Worm (Caenorhabditis elegans) whole organism, young adult: ENCODE measurements around the gene Y39C12A.9.

Experiments
- B0019.2 ChIP-seq: fragments of 200-800 bp; sonication (Bioruptor generic); conservative IDR thresholded peaks from 2 replicates; pipeline ENCODE4 v1.3.6; 2022; ENCODE audit warnings: missing genetic modification reagents, missing genetic modification characterization, missing compliant biosample characterization
- B0261.1 ChIP-seq: sonication (generic microtip); optimal IDR thresholded peaks from 2 replicates; lab custom pipeline; 2016; ENCODE audit warnings: mild to moderate bottlenecking, missing genetic modification characterization, moderate library complexity, missing compliant biosample characterization
- B0336.3 ChIP-seq: fragments of 200-800 bp; sonication (Bioruptor generic); IDR thresholded peaks from 2 replicates; pipeline ENCODE4 v1.3.6; 2022; ENCODE audit warnings: missing genetic modification characterization, missing compliant biosample characterization
- F22D6.2 ChIP-seq: sonication (generic microtip); optimal IDR thresholded peaks from 2 replicates; lab custom pipeline; 2016; ENCODE audit warnings: mild to moderate bottlenecking, missing genetic modification characterization, missing compliant biosample characterization
- F37B4.10 ChIP-seq: fragments of 200-800 bp; sonication (Bioruptor generic); IDR thresholded peaks from 2 replicates; pipeline ENCODE4 v1.3.6; 2022; ENCODE audit warnings: missing genetic modification characterization, missing compliant biosample characterization
- F57C9.4 ChIP-seq: sonication (generic microtip); optimal IDR thresholded peaks from 2 replicates; lab custom pipeline; 2017; ENCODE audit warnings: mild to moderate bottlenecking, missing genetic modification characterization, missing compliant biosample characterization
- K11D2.4 ChIP-seq: fragments of 200-800 bp; sonication (Bioruptor generic); IDR thresholded peaks from 2 replicates; pipeline ENCODE4 v1.3.6; 2022; ENCODE audit warnings: missing genetic modification reagents, missing genetic modification characterization, missing compliant biosample characterization
- K12H6.12 ChIP-seq: fragments of 200-800 bp; sonication (Bioruptor generic); optimal IDR thresholded peaks from 2 replicates; lab custom pipeline; 2018; ENCODE audit warnings: mild to moderate bottlenecking, missing genetic modification characterization, missing compliant biosample characterization
- T26A5.8 ChIP-seq: sonication (generic microtip); optimal IDR thresholded peaks from 2 replicates; lab custom pipeline; 2016; ENCODE audit warnings: missing genetic modification characterization, missing compliant biosample characterization
- Y53F4B.3 ChIP-seq: fragments of 200-800 bp; sonication (Bioruptor generic); IDR thresholded peaks from 2 replicates; pipeline ENCODE4 v1.3.6; 2022; ENCODE audit warnings: missing genetic modification reagents, missing genetic modification characterization, missing compliant biosample characterization
- Y67H2A.10 ChIP-seq: fragments of 200-800 bp; sonication (Bioruptor generic); conservative IDR thresholded peaks from 2 replicates; pipeline ENCODE4 v1.3.6; 2022; ENCODE audit warnings: missing genetic modification reagents, missing genetic modification characterization, missing compliant biosample characterization
- ama-1 ChIP-seq, 3 experiments: fragments of 150-350 bp in 1 of 3; sonication (generic microtip) in 2 of 3; optimal IDR thresholded peaks; 2 replicates each; lab custom pipeline; 2014 to 2018; ENCODE audit warnings: missing biosample characterization in 2 of 3, missing genetic modification characterization in 2 of 3, missing genetic modification reagents in 2 of 3
- aptf-2 ChIP-seq: fragments of 200-800 bp; sonication (Bioruptor generic); conservative IDR thresholded peaks from 2 replicates; pipeline ENCODE4 v1.3.6; 2022; ENCODE audit warnings: missing genetic modification reagents, missing genetic modification characterization, missing compliant biosample characterization
- aptf-3 ChIP-seq: fragments of 200-800 bp; sonication (Bioruptor generic); IDR thresholded peaks from 2 replicates; pipeline ENCODE4 v1.3.6; 2022; ENCODE audit warnings: missing genetic modification characterization, missing compliant biosample characterization
- atf-7 ChIP-seq: sonication (generic microtip); optimal IDR thresholded peaks from 2 replicates; lab custom pipeline; 2017; ENCODE audit warnings: mild to moderate bottlenecking, missing genetic modification characterization, missing compliant biosample characterization
- attf-5 ChIP-seq: fragments of 200-800 bp; sonication (Bioruptor generic); optimal IDR thresholded peaks from 2 replicates; lab custom pipeline; 2018; ENCODE audit warnings: mild to moderate bottlenecking, missing genetic modification characterization, missing compliant biosample characterization
- ceh-100 ChIP-seq: fragments of 200-800 bp; sonication (Bioruptor generic); IDR thresholded peaks from 2 replicates; pipeline ENCODE4 v1.3.6; 2022; ENCODE audit warnings: missing genetic modification reagents, missing genetic modification characterization, missing compliant biosample characterization
- chd-7 ChIP-seq: sonication (generic microtip); optimal IDR thresholded peaks from 2 replicates; lab custom pipeline; 2016; ENCODE audit warnings: mild to moderate bottlenecking, missing genetic modification characterization, moderate library complexity, missing compliant biosample characterization
- die-1 ChIP-seq: sonication (generic microtip); optimal IDR thresholded peaks from 2 replicates; lab custom pipeline; 2016; ENCODE audit warnings: missing genotype, mild to moderate bottlenecking, missing genetic modification characterization, missing compliant biosample characterization
- dpff-1 ChIP-seq: sonication (generic microtip); optimal IDR thresholded peaks from 2 replicates; lab custom pipeline; 2017; ENCODE audit warnings: mild to moderate bottlenecking, missing genetic modification characterization, missing compliant biosample characterization
- him-1 ChIP-seq: sonication (generic microtip); optimal IDR thresholded peaks from 2 replicates; lab custom pipeline; 2016; ENCODE audit warnings: missing genotype, missing genetic modification reagents, missing genetic modification characterization, missing compliant biosample characterization
- hmg-20 ChIP-seq: fragments of 200-800 bp; sonication (Bioruptor generic); IDR thresholded peaks from 2 replicates; pipeline ENCODE4 v1.3.6; 2022; ENCODE audit warnings: missing genetic modification reagents, missing genetic modification characterization, missing compliant biosample characterization
- lin-35 ChIP-seq, 3 experiments: fragments of 150-350 bp in 2 of 3; sonication (generic microtip) in 1 of 3; optimal IDR thresholded peaks; 2 replicates each; lab custom pipeline; 2014 to 2018; ENCODE audit warnings: missing biosample characterization in 3 of 3, missing genetic modification characterization in 3 of 3, missing genetic modification reagents in 3 of 3
- nhr-27 ChIP-seq: fragments of 200-800 bp; sonication (Bioruptor generic); optimal IDR thresholded peaks from 2 replicates; lab custom pipeline; 2018; ENCODE audit warnings: mild to moderate bottlenecking, missing genetic modification characterization, moderate library complexity, missing compliant biosample characterization
- nhr-90 ChIP-seq: sonication (generic microtip); optimal IDR thresholded peaks from 2 replicates; lab custom pipeline; 2016; ENCODE audit warnings: missing genotype, mild to moderate bottlenecking, missing genetic modification characterization, missing compliant biosample characterization
- pbrm-1 ChIP-seq: fragments of 200-800 bp; sonication (Bioruptor generic); IDR thresholded peaks from 2 replicates; pipeline ENCODE4 v1.3.6; 2022; ENCODE audit warnings: missing genetic modification reagents, missing genetic modification characterization, missing compliant biosample characterization
- pha-4 ChIP-seq: fragments of 150-350 bp; sonication (generic microtip); optimal IDR thresholded peaks from 2 replicates; lab custom pipeline; 2014; ENCODE audit warnings: missing biosample characterization, missing genetic modification reagents, missing genetic modification characterization
- rcor-1 ChIP-seq: fragments of 200-800 bp; sonication (Bioruptor generic); IDR thresholded peaks from 2 replicates; pipeline ENCODE4 v1.3.6; 2022; ENCODE audit warnings: missing genetic modification reagents, missing genetic modification characterization, missing compliant biosample characterization
- rec-8 ChIP-seq, 2 experiments: sonication (generic microtip); optimal IDR thresholded peaks; 2 replicates each; lab custom pipeline; 2016; ENCODE audit warnings: mild to moderate bottlenecking in 2 of 2, missing genetic modification characterization in 2 of 2, missing genetic modification reagents in 2 of 2, missing genotype in 2 of 2, missing biosample characterization in 1 of 2, missing compliant biosample characterization in 1 of 2, moderate library complexity in 1 of 2
- repo-1 ChIP-seq: sonication (generic microtip); optimal IDR thresholded peaks from 2 replicates; lab custom pipeline; 2017; ENCODE audit warnings: mild to moderate bottlenecking, missing genetic modification characterization, missing compliant biosample characterization
- snpc-1.1 ChIP-seq: sonication (generic microtip); optimal IDR thresholded peaks from 2 replicates; lab custom pipeline; 2017; ENCODE audit warnings: missing genetic modification characterization, mild to moderate bottlenecking, missing compliant biosample characterization, antibody characterized with exemption, moderate library complexity, missing genotype, missing genetic modification reagents; ENCODE audit not compliant: insufficient read depth
- snpc-1.3 ChIP-seq: sonication (generic microtip); optimal IDR thresholded peaks from 2 replicates; lab custom pipeline; 2017; ENCODE audit warnings: missing genetic modification characterization, mild to moderate bottlenecking, missing compliant biosample characterization, antibody characterized with exemption, moderate library complexity, missing genotype, missing genetic modification reagents; ENCODE audit not compliant: insufficient read depth
- tbx-9 ChIP-seq: sonication (generic microtip); optimal IDR thresholded peaks from 2 replicates; lab custom pipeline; 2016; ENCODE audit warnings: borderline replicate concordance, missing genetic modification characterization, inconsistent platforms, missing compliant biosample characterization
- tlf-1 ChIP-seq: fragments of 200-800 bp; sonication (Bioruptor generic); optimal IDR thresholded peaks from 2 replicates; lab custom pipeline; 2018; ENCODE audit warnings: mild to moderate bottlenecking, missing genetic modification characterization, missing compliant biosample characterization
- unc-130 ChIP-seq: sonication (generic microtip); optimal IDR thresholded peaks from 2 replicates; lab custom pipeline; 2016; ENCODE audit warnings: missing genetic modification reagents, missing genetic modification characterization, missing compliant biosample characterization
- xnd-1 ChIP-seq: sonication (generic microtip); optimal IDR thresholded peaks from 2 replicates; lab custom pipeline; 2016; ENCODE audit warnings: missing genotype, missing genetic modification reagents, missing genetic modification characterization, missing compliant biosample characterization
- zfh-2 ChIP-seq: fragments of 200-800 bp; sonication (Bioruptor generic); conservative IDR thresholded peaks from 2 replicates; pipeline ENCODE4 v1.3.6; 2022; ENCODE audit warnings: missing genetic modification reagents, missing genetic modification characterization, missing compliant biosample characterization
- ztf-26 ChIP-seq: sonication (generic microtip); optimal IDR thresholded peaks from 2 replicates; lab custom pipeline; 2017; ENCODE audit warnings: missing genetic modification characterization, missing compliant biosample characterization
- ztf-28 ChIP-seq: fragments of 200-800 bp; sonication (Bioruptor generic); IDR thresholded peaks from 2 replicates; pipeline ENCODE4 v1.3.6; 2022; ENCODE audit warnings: missing genetic modification reagents, missing genetic modification characterization, missing compliant biosample characterization

Y39C12A.9 gene

DNA sequence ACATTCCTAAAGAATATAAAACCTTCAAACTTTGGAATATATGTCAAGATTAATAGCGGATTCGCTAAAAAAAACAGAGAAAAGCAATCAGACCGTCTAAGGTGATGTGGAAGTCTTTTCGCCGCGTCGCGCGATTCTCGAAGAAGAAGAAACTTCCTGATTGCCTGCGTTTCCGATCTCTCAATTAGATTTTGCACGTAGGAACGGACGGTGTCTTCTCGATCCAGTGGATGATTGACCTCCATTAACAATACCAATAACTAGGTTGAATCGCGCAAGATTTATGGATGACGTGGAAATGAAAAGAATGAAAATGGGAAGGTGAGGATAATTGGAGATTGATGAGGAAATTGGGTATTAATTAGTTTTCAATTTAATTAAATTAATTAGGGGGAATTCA, 41.9 kb downstream of the Y39C12A.9 start:
- TF ChIP-seq ama-1 (optimal IDR thresholded peaks at IDR 0.05; lab: Kevin White, UChicago) (peak; percentile 20), ama-1 (GFP tag; optimal IDR thresholded peaks at IDR 0.05; lab: Kevin White, UChicago) (no peak), B0261.1 (tag; lab: Kevin White, UChicago) (no peak)
- TF ChIP-seq, all 124 proteins: peak for 1

DNA sequence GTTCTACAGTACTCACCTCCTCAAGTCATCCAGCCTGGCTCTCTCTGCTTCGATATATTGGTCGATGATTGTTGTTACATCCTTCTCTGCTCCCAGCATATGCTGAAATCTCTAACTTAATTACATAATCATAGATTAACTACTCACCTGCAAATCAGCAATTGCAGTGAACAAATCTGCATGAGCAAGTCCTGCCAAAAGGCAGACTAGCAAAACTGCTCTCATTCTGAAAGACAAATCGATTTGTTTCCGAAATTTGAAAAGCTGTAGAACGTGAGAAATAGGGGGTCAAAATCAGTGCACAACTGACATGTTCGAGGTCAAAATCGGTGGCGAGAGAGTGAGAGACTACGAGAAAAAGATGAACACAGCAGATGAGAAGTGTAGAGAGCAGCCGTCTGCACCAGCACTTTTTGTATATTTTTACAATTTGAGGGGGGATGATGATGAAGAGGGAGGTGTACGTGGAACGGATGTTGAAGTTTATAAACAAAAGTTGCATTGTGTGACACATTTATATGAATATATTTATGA, 43.2 kb downstream of the Y39C12A.9 start, which contains the start of gene phy-2:
phy-2 (minus strand) TSS at position 226 of the 534 bp plus-strand sequence.
- TF ChIP-seq aptf-3 (no peak), ama-1 (optimal IDR thresholded peaks at IDR 0.05; lab: Kevin White, UChicago) (peak; percentile 63), ama-1 (GFP tag; optimal IDR thresholded peaks at IDR 0.05; lab: Kevin White, UChicago) (no peak)

DNA sequence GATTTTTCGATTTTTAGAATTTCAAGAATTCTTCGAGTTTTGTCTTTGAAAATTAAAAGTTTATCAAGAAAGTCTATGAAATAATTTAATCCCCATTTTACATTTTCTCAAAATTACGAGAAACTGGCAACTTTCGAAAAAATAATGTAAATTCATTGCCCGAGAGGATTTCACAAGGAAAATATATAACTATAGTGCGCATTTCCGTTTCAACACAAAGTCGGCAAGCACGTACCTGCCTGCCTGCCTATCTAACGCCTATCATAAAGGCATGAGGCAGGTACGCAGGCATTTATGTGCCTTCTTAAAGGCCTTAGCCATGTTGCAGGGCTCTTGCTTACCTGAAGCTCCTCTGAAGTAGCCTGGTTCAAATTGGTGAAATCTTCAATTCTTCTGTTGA, 46.2 kb downstream of the Y39C12A.9 start:
- TF ChIP-seq tlf-1 (GFP tag; lab: Kevin White, UChicago): no peak
- no peak for TF ChIP-seq ceh-100 (GFP tag; lab: Robert Waterston, UW)

DNA sequence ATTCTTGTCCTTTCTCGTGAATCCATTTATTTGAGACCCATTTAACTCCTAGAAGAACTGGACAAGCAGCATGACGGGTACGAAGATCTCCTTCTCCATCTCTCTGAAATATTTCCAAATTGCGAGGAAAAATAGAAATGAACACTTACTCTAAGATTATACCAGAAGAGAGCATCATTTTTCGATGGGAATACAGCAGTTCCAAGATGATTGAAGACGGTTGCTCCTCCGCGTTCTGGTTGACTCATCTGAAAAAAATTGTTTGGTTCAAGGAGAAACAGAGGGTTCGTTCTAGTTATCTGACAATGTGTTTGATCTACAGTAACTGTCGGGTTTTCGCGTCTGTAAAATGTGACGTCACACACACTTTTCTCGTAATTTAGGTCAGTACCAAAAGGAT, 47.7 kb downstream of the Y39C12A.9 start:
- TF ChIP-seq unc-130 (GFP tag; lab: Kevin White, UChicago) (no peak), K11D2.4 (GFP tag; lab: Robert Waterston, UW) (no peak), chd-7 (tag; lab: Kevin White, UChicago) (no peak), rcor-1 (GFP tag; lab: Robert Waterston, UW) (no peak), K12H6.12 (no peak), T26A5.8 (tag; lab: Kevin White, UChicago) (no peak), pbrm-1 (GFP tag; lab: Robert Waterston, UW) (no peak), F37B4.10 (GFP tag; lab: Robert Waterston, UW) (no peak), dpff-1 (tag; lab: Kevin White, UChicago) (no peak), repo-1 (tag; lab: Kevin White, UChicago) (no peak), tbx-9 (no peak), ama-1 (optimal IDR thresholded peaks at IDR 0.05; lab: Kevin White, UChicago) (no peak), ama-1 (GFP tag; optimal IDR thresholded peaks at IDR 0.05; lab: Kevin White, UChicago) (no peak), zfh-2 (GFP tag; lab: Robert Waterston, UW) (no peak), xnd-1 (tag; lab: Kevin White, UChicago) (no peak), tlf-1 (GFP tag; lab: Kevin White, UChicago) (no peak), atf-7 (tag; lab: Kevin White, UChicago) (no peak), Y53F4B.3 (GFP tag; lab: Robert Waterston, UW) (no peak), aptf-2 (GFP tag; lab: Robert Waterston, UW) (no peak), hmg-20 (GFP tag; lab: Robert Waterston, UW) (no peak)

DNA sequence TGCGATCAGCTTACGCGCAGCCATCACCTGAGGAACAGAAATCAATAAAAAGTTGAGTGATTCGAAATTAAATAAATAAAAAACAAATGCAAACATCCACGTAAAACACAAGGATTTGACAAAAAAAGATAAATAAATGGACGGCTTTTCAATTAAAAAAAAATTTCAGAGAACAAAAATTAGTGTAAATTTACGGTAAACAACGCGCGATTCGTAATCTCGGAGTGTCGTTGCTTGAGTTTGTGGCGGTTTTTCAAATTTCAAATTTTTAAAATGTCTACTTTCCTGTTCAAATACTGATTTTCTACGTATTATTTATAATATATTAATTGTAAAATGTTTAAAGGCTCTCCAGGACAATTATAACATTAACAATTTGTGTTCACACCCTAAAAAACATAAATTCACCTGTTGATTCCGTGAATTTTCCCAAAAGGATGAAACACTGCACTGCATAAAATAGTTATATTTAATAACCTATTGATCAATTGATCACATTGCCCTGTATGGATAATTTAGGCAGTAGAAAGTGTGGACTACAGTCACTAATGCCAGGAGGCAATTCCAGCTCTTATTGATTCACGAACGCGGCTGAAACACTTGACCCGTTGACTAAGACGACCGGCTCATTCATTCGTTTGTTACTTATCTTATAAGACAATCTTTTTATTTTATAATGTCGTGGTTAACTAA, 49.9 kb downstream of the Y39C12A.9 start, which contains the start of the genes marb-1 and F35G2.3:
marb-1 (minus strand) TSS at position 27 of the 693 bp plus-strand sequence.
F35G2.3 (plus strand) TSS at position 643 of the 693 bp plus-strand sequence.
- TF ChIP-seq F22D6.2 (no peak), nhr-27 (tag; lab: Kevin White, UChicago) (no peak), snpc-1.1 (tag; lab: Kevin White, UChicago) (no peak), rec-8 (tag; optimal IDR thresholded peaks at IDR 0.05; lab: Kevin White, UChicago) (no peak), B0019.2 (GFP tag; lab: Robert Waterston, UW) (no peak), B0336.3 (GFP tag; lab: Robert Waterston, UW) (no peak), K12H6.12 (no peak), F57C9.4 (no peak), zfh-2 (GFP tag; lab: Robert Waterston, UW) (no peak), nhr-90 (tag; lab: Kevin White, UChicago) (no peak), attf-5 (GFP tag; lab: Kevin White, UChicago) (no peak), Y67H2A.10 (no peak), ztf-26 (tag; lab: Kevin White, UChicago) (no peak), lin-35 (GFP tag; optimal IDR thresholded peaks at IDR 0.05; lab: Kevin White, UChicago) (peak in 1 of 3 experiments; percentile 77), ztf-28 (GFP tag; lab: Robert Waterston, UW) (no peak), him-1 (tag; lab: Kevin White, UChicago) (peak; percentile 15), die-1 (tag; lab: Kevin White, UChicago) (no peak), snpc-1.3 (tag; lab: Kevin White, UChicago) (no peak), pha-4 (tag; lab: Kevin White, UChicago) (peak; percentile 28)
